Fruit fly (Drosophila melanogaster): Measurements from ENCODE around the gene CG17944.

CG17944 gene

DNA sequence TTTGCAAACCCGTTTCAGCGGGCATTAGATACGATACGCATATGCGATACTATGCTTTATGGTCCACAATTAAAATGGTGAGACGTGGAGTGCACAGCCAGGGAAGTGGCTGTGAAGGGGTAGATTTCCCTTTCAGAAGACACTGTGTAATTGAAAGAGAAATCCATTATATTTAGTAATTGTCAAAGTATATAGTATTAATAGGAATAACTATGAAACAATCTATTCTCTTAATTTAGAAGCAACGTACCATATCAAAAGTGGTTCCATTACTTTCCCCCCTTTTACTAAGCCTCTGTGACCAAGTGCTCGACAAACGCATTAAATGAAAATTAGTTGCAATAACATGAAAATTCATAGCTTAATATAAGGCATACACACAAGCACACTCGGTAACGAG is 31.2 kb downstream of the CG17944 start:
- TF ChIP-seq Pif1B (GFP tag; optimal IDR thresholded peaks at IDR 0.05) = no peak
- TF ChIP-seq Pif1A (GFP tag; optimal IDR thresholded peaks at IDR 0.05) = peak; percentile 10
- no peak for TF ChIP-seq CG34367 (tag; optimal IDR thresholded peaks at IDR 0.05)
- peak; percentile 63 for TF ChIP-seq CG8301 (tag; optimal IDR thresholded peaks at IDR 0.05)
- peak; percentile 72 for TF ChIP-seq CG32121 (GFP tag; IDR thresholded peaks at IDR 0.05)
- peak; percentile 58; the same call in 2 of the 3 replicates for TF ChIP-seq fd96Ca (GFP tag; IDR thresholded peaks at IDR 0.05)
- TF ChIP-seq CG14655 (GFP tag; optimal IDR thresholded peaks at IDR 0.05) = peak; percentile 61
- TF ChIP-seq CG4496 (GFP tag; IDR thresholded peaks at IDR 0.05) = peak; percentile 44; the same call in 1 of the 3 replicates
- TF ChIP-seq Ets98B (GFP tag; IDR thresholded peaks at IDR 0.05) = peak; percentile 68

DNA sequence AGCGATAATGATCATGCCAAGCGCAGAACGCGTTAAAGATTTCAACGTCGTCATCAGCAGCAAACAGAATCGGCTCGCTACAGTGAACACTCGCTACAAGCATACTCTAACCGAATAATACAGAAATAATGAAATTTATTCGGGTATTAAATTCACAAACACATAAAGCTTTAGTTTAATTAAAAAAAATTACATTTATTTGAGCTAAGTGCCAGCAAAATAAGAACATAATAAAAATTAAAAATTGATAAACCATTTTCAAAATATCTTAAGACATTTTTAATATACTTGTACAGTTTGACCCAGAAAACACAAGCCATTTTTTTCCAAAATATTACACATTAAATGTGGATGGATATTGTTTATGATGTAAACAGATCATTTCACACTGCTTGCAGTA is 35.7 kb downstream of the CG17944 start:
- TF ChIP-seq D1 (tag; optimal IDR thresholded peaks at IDR 0.05) (peak; percentile 14), Snoo (tag; optimal IDR thresholded peaks at IDR 0.05) (peak; percentile 24), CG9948 (tag; optimal IDR thresholded peaks at IDR 0.05) (peak; percentile 41), CG8301 (tag; optimal IDR thresholded peaks at IDR 0.05) (peak; percentile 48), CG15710 (tag; optimal IDR thresholded peaks at IDR 0.05) (peak; percentile 37), EcR (GFP tag; optimal IDR thresholded peaks at IDR 0.05) (no peak), fd96Ca (GFP tag; IDR thresholded peaks at IDR 0.05) (no peak), CG34367 (tag; optimal IDR thresholded peaks at IDR 0.05) (peak; percentile 18), CG32121 (GFP tag; IDR thresholded peaks at IDR 0.05) (no peak), CG14655 (GFP tag; optimal IDR thresholded peaks at IDR 0.05) (peak; percentile 69), CG17806 (tag; optimal IDR thresholded peaks at IDR 0.05) (no peak), Pif1B (GFP tag; optimal IDR thresholded peaks at IDR 0.05) (no peak), CG8159 (tag; optimal IDR thresholded peaks at IDR 0.05) (peak; percentile 50)

DNA sequence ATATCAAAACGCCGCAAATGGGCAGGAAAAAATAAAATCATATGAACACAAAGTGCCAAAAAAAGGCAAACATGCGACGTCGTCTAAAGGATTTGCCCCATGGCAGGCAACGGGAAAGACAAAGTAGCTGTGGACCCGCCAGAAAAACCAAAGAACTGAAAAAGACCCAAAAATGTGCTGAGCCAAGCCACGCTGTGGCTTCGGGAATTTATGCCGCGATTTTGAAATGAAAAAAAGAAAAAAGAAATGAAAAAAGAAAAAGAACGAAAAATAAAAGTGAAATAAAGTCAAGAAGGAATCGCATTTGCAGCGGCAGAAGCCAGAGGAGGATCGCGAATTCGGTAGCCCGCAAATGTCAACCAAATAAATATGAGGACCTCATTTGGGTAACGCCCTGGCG is 39.4 kb downstream of the CG17944 start:
- no peak for TF ChIP-seq CG10348 (GFP tag; IDR thresholded peaks at IDR 0.05)

DNA sequence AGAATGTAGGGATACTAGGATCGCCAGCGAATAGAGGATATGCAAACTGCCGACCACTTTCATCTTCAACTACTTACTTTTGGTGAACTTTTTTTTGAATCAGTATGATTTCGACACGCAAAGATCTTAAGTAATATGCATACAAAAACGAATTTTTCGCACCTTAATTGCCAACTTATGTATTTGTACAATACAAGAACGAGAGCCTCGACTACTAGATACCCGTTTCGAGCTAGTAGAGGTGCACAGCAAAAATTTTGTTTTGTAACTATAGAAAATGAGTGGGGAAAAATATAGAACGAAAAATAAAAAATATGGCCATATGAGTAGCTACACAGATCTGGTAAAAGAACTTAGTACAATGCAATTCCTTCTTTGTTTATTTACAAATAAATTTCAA is 44.8 kb downstream of the CG17944 start, which contains the start of gene CG10029:
Gene CG10029, minus strand, starts transcription at position 101 of the 400 bp plus-strand sequence.
- TF ChIP-seq CG9948 (tag; optimal IDR thresholded peaks at IDR 0.05) (no peak), Ets98B (GFP tag; IDR thresholded peaks at IDR 0.05) (no peak), Pif1A (GFP tag; optimal IDR thresholded peaks at IDR 0.05) (no peak), CG15710 (tag; optimal IDR thresholded peaks at IDR 0.05) (no peak), CG8301 (tag; optimal IDR thresholded peaks at IDR 0.05) (no peak), CG4496 (GFP tag; IDR thresholded peaks at IDR 0.05) (no peak), CG8159 (tag; optimal IDR thresholded peaks at IDR 0.05) (no peak), CG12605 (GFP tag; IDR thresholded peaks at IDR 0.05) (no peak), CG17806 (tag; optimal IDR thresholded peaks at IDR 0.05) (no peak)

DNA sequence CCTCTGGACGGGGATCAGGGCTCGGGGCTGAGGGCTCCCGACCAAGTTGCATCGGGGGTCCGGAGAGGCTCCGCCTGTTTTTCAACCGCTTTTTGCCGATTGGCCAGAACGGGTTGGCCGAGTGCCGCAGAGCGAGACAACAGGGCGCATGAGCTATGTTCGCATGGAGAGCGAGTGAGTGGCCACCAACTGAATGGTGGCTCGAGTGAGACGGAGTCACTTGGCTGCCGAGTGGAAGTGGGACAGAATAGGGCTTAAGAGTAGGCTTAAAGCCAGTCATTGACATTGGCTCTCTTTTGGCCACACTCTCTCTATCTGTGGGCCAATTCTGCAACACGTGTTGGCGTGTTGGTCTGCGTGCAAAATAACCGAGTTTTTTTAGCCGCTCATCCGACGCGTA is 48.9 kb downstream of the CG17944 start:
- TF ChIP-seq CG17806 (tag; optimal IDR thresholded peaks at IDR 0.05) (no peak), EcR (GFP tag; optimal IDR thresholded peaks at IDR 0.05) (peak; percentile 73), Pif1A (GFP tag; optimal IDR thresholded peaks at IDR 0.05) (no peak), CG4496 (GFP tag; IDR thresholded peaks at IDR 0.05) (peak; percentile 53; the same call in 2 of the 3 replicates), CG8301 (tag; optimal IDR thresholded peaks at IDR 0.05) (no peak), D1 (tag; optimal IDR thresholded peaks at IDR 0.05) (no peak), CG12605 (GFP tag; IDR thresholded peaks at IDR 0.05) (no peak)
